Fruit fly (Drosophila melanogaster) whole organism, embryonic: ENCODE data around the gene CG7519.

Experiments
- CG11398 ChIP-seq: fragments of 200-800 bp; sonication (Bioruptor generic); optimal IDR thresholded peaks from 2 replicates; lab custom pipeline; 2016; ENCODE audit warnings: missing biosample characterization, missing genetic modification characterization
- CG12219 ChIP-seq: fragments of 200-800 bp; sonication (Bioruptor generic); optimal IDR thresholded peaks from 3 replicates; lab custom pipeline; 2018; ENCODE audit warnings: missing biosample characterization, mild to moderate bottlenecking, missing genetic modification characterization
- CG12236 ChIP-seq: fragments of 200-800 bp; sonication (Bioruptor generic); optimal IDR thresholded peaks from 2 replicates; lab custom pipeline; 2016; ENCODE audit warnings: missing biosample characterization, missing genetic modification characterization
- CG13123 ChIP-seq: fragments of 200-800 bp; sonication (Bioruptor generic); optimal IDR thresholded peaks from 2 replicates; lab custom pipeline; 2016; ENCODE audit warnings: missing biosample characterization, missing genetic modification characterization
- CG13624 ChIP-seq: fragments of 200-800 bp; sonication (Bioruptor generic); optimal IDR thresholded peaks from 2 replicates; lab custom pipeline; 2016; ENCODE audit warnings: missing biosample characterization, missing genetic modification characterization
- CG15696 ChIP-seq: fragments of 200-800 bp; sonication (Bioruptor generic); optimal IDR thresholded peaks from 2 replicates; lab custom pipeline; 2019; ENCODE audit warnings: missing biosample characterization, mild to moderate bottlenecking, missing genetic modification characterization, moderate library complexity
- CG17328 ChIP-seq: fragments of 200-800 bp; sonication (Bioruptor generic); IDR thresholded peaks from 2 replicates; pipeline ENCODE4 v1.3.6; 2022; ENCODE audit warnings: missing biosample characterization, missing genetic modification characterization
- CG17612 ChIP-seq: fragments of 200-800 bp; sonication (Bioruptor generic); IDR thresholded peaks from 2 replicates; pipeline ENCODE4 v1.3.6; 2022; ENCODE audit warnings: missing biosample characterization, missing genetic modification characterization
- CG18764 ChIP-seq: fragments of 200-800 bp; sonication (Bioruptor generic); optimal IDR thresholded peaks from 3 replicates; lab custom pipeline; 2016; ENCODE audit warnings: missing biosample characterization, missing genetic modification characterization
- CG2712 ChIP-seq: fragments of 200-800 bp; optimal IDR thresholded peaks from 3 replicates; lab custom pipeline; 2019; ENCODE audit warnings: missing biosample characterization, mild to moderate bottlenecking, missing genetic modification characterization, moderate library complexity
- CG31388 ChIP-seq: fragments of 200-800 bp; sonication (Bioruptor generic); optimal IDR thresholded peaks from 2 replicates; lab custom pipeline; 2016; ENCODE audit warnings: missing biosample characterization, missing genetic modification characterization
- CG5245 ChIP-seq: fragments of 200-800 bp; sonication (Bioruptor generic); optimal IDR thresholded peaks from 3 replicates; lab custom pipeline; 2016; ENCODE audit warnings: missing biosample characterization, missing genetic modification characterization
- CG8359 ChIP-seq: fragments of 200-800 bp; sonication (Bioruptor generic); optimal IDR thresholded peaks from 2 replicates; lab custom pipeline; 2017; ENCODE audit warnings: missing biosample characterization, mild to moderate bottlenecking, missing genetic modification characterization, borderline replicate concordance
- CG8478 ChIP-seq: fragments of >200 bp; optimal IDR thresholded peaks from 2 replicates; lab custom pipeline; 2018
- CG9817 ChIP-seq: fragments of 200-800 bp; sonication (Bioruptor generic); optimal IDR thresholded peaks from 2 replicates; lab custom pipeline; 2018; ENCODE audit warnings: missing biosample characterization, mild to moderate bottlenecking, missing genetic modification characterization, moderate library complexity
- Dip2 ChIP-seq: fragments of 200-800 bp; sonication (Bioruptor generic); IDR thresholded peaks from 2 replicates; pipeline ENCODE4 v1.3.6; 2022; ENCODE audit warnings: missing biosample characterization, missing genetic modification characterization
- Hey ChIP-seq: fragments of 200-800 bp; sonication (Bioruptor generic); optimal IDR thresholded peaks from 3 replicates; lab custom pipeline; 2018; ENCODE audit warnings: missing biosample characterization, mild to moderate bottlenecking, missing genetic modification characterization
- Hmx ChIP-seq: fragments of 200-800 bp; sonication (Bioruptor generic); optimal IDR thresholded peaks from 2 replicates; lab custom pipeline; 2016; ENCODE audit warnings: missing biosample characterization, missing genetic modification characterization
- Jarid2 ChIP-seq: fragments of 200-800 bp; sonication (Bioruptor generic); optimal IDR thresholded peaks from 3 replicates; lab custom pipeline; 2017; ENCODE audit warnings: mild to moderate bottlenecking, missing biosample characterization, missing genetic modification reagents, missing genetic modification characterization
- Kr ChIP-seq: fragments of 200-800 bp; sonication (Bioruptor generic); optimal IDR thresholded peaks from 2 replicates; lab custom pipeline; 2017; ENCODE audit warnings: missing biosample characterization, mild to moderate bottlenecking, missing genetic modification characterization
- Lhr ChIP-seq: fragments of 200-800 bp; sonication (Bioruptor generic); optimal IDR thresholded peaks from 3 replicates; lab custom pipeline; 2017; ENCODE audit warnings: mild to moderate bottlenecking, missing biosample characterization, missing genetic modification reagents, missing genetic modification characterization
- MTF-1 ChIP-seq: fragments of 200-800 bp; sonication (Bioruptor generic); optimal IDR thresholded peaks from 2 replicates; lab custom pipeline; 2018; ENCODE audit warnings: missing biosample characterization, mild to moderate bottlenecking, missing genetic modification characterization, borderline replicate concordance
- Mad ChIP-seq: fragments of 200-800 bp; sonication (Bioruptor generic); optimal IDR thresholded peaks from 2 replicates; lab custom pipeline; 2016; ENCODE audit warnings: missing biosample characterization, missing genetic modification characterization
- Med ChIP-seq: fragments of 200-800 bp; sonication (Bioruptor generic); peaks from one replicate; lab custom pipeline; 2016; ENCODE audit warnings: missing biosample characterization, missing genetic modification characterization, mild to moderate bottlenecking, inconsistent platforms, moderate library complexity
- Neu2 ChIP-seq: fragments of 200-800 bp; sonication (Bioruptor generic); optimal IDR thresholded peaks from 3 replicates; lab custom pipeline; 2016; ENCODE audit warnings: missing biosample characterization, missing genetic modification characterization, borderline replicate concordance
- Rfx ChIP-seq: fragments of 200-800 bp; sonication (Bioruptor generic); IDR thresholded peaks from 2 replicates; pipeline ENCODE4 v1.3.6; 2022; ENCODE audit warnings: missing biosample characterization, missing genetic modification characterization
- TFAM ChIP-seq: fragments of 200-800 bp; sonication (Bioruptor generic); optimal IDR thresholded peaks from 2 replicates; lab custom pipeline; 2017; ENCODE audit warnings: missing biosample characterization, missing genetic modification characterization, inconsistent platforms
- Tbp ChIP-seq: fragments of >200 bp; optimal IDR thresholded peaks from 2 replicates; lab custom pipeline; 2018; ENCODE audit warnings: missing biosample characterization, missing genetic modification characterization
- Usf ChIP-seq: fragments of 200-800 bp; sonication (Bioruptor generic); optimal IDR thresholded peaks from 2 replicates; lab custom pipeline; 2017; ENCODE audit warnings: missing genotype, missing biosample characterization, missing genetic modification characterization
- Xbp1 ChIP-seq: fragments of 200-800 bp; sonication (Bioruptor generic); optimal IDR thresholded peaks from 3 replicates; lab custom pipeline; 2016; ENCODE audit warnings: missing biosample characterization, mild to moderate bottlenecking, missing genetic modification characterization
- aop ChIP-seq: fragments of 200-800 bp; sonication (Bioruptor generic); IDR thresholded peaks from 2 replicates; pipeline ENCODE4 v1.3.6; 2022; ENCODE audit warnings: missing biosample characterization, missing genetic modification characterization
- cwo ChIP-seq: fragments of 200-800 bp; sonication (Bioruptor generic); optimal IDR thresholded peaks from 3 replicates; lab custom pipeline; 2017; ENCODE audit warnings: missing biosample characterization, missing genetic modification characterization, mild to moderate bottlenecking, moderate library complexity, missing genetic modification reagents
- danr ChIP-seq: fragments of 200-800 bp; sonication (Bioruptor generic); IDR thresholded peaks from 2 replicates; pipeline ENCODE4 v1.3.6; 2022; ENCODE audit warnings: missing biosample characterization, missing genetic modification characterization
- dati ChIP-seq: fragments of 200-800 bp; sonication (Bioruptor generic); IDR thresholded peaks from 2 replicates; pipeline ENCODE4 v1.3.6; 2022; ENCODE audit warnings: missing biosample characterization, missing genetic modification characterization
- dmrt99B ChIP-seq: fragments of 200-800 bp; sonication (Bioruptor generic); optimal IDR thresholded peaks from 2 replicates; lab custom pipeline; 2018; ENCODE audit warnings: missing biosample characterization, mild to moderate bottlenecking, missing genetic modification characterization, moderate library complexity
- grn ChIP-seq: fragments of 200-800 bp; sonication (Bioruptor generic); optimal IDR thresholded peaks from 3 replicates; lab custom pipeline; 2017; ENCODE audit warnings: missing biosample characterization, missing genetic modification characterization
- h ChIP-seq: fragments of >200 bp; optimal IDR thresholded peaks from 2 replicates; lab custom pipeline; 2017
- ham ChIP-seq: fragments of 200-800 bp; sonication (Bioruptor generic); IDR thresholded peaks from 2 replicates; pipeline ENCODE4 v1.3.6; 2022; ENCODE audit warnings: missing biosample characterization, missing genetic modification characterization
- insv ChIP-seq, 2 experiments: fragments of 200-800 bp; sonication (Bioruptor generic); optimal IDR thresholded peaks; 3 replicates each; lab custom pipeline; 2016 to 2018; ENCODE audit warnings: missing biosample characterization in 2 of 2, missing genetic modification characterization in 2 of 2
- inv ChIP-seq: fragments of 200-800 bp; sonication (Bioruptor generic); IDR thresholded peaks from 2 replicates; pipeline ENCODE4 v1.3.6; 2022; ENCODE audit warnings: missing biosample characterization, missing genetic modification characterization; ENCODE audit not compliant: partially characterized antibody
- knrl ChIP-seq: fragments of 200-800 bp; sonication (Bioruptor generic); IDR thresholded peaks from 3 replicates; pipeline ENCODE4 v1.3.6; 2022; ENCODE audit warnings: missing biosample characterization, missing genetic modification characterization; ENCODE audit not compliant: partially characterized antibody
- odd ChIP-seq: fragments of 200-800 bp; sonication (Bioruptor generic); optimal IDR thresholded peaks from 2 replicates; lab custom pipeline; 2017; ENCODE audit warnings: missing biosample characterization, mild to moderate bottlenecking, missing genetic modification characterization
- otp ChIP-seq: fragments of 200-800 bp; sonication (Bioruptor generic); IDR thresholded peaks from 3 replicates; pipeline ENCODE4, ENCODE4 v1.3.6; 2022; ENCODE audit warnings: missing biosample characterization, missing genetic modification characterization
- pan ChIP-seq, 4 experiments: fragments of >200 bp in 3 of 4; fragments of 200-800 bp in 1 of 4; sonication (Bioruptor generic) in 1 of 4; optimal IDR thresholded peaks in 3 of 4; IDR thresholded peaks in 1 of 4; 2 replicates each; pipeline versions ENCODE4 v1.3.6 to Lab custom; 2017 to 2022; ENCODE audit warnings: missing biosample characterization in 2 of 4, missing genetic modification characterization in 2 of 4, mixed read lengths in 1 of 4
- peb ChIP-seq: fragments of 200-800 bp; sonication (Bioruptor generic); IDR thresholded peaks from 2 replicates; pipeline ENCODE4 v1.3.6; 2022; ENCODE audit warnings: missing biosample characterization, missing genetic modification characterization
- pum ChIP-seq: fragments of 200-800 bp; sonication (Bioruptor generic); optimal IDR thresholded peaks from 2 replicates; lab custom pipeline; 2016; ENCODE audit warnings: missing biosample characterization, missing genetic modification characterization
- ro ChIP-seq: fragments of 200-800 bp; sonication (Bioruptor generic); IDR thresholded peaks from 2 replicates; pipeline ENCODE4 v1.3.6; 2022; ENCODE audit warnings: missing biosample characterization, missing genetic modification characterization
- stc ChIP-seq: fragments of 200-800 bp; sonication (Bioruptor generic); IDR thresholded peaks from 2 replicates; pipeline ENCODE4 v1.3.6; 2022; ENCODE audit warnings: missing biosample characterization, missing genetic modification characterization
- tll ChIP-seq, 2 experiments: fragments of 200-800 bp in 1 of 2; fragments of >200 bp in 1 of 2; sonication (Bioruptor generic) in 1 of 2; optimal IDR thresholded peaks; 2 replicates each; lab custom pipeline; 2017 to 2019; ENCODE audit warnings: missing biosample characterization in 2 of 2, missing genetic modification characterization in 2 of 2, mild to moderate bottlenecking in 1 of 2, moderate library complexity in 1 of 2
- vfl ChIP-seq: fragments of 200-800 bp; sonication (Bioruptor generic); optimal IDR thresholded peaks from 2 replicates; lab custom pipeline; 2016; ENCODE audit warnings: missing biosample characterization, missing genetic modification characterization
- yki ChIP-seq: fragments of >200 bp; optimal IDR thresholded peaks from 3 replicates; lab custom pipeline; 2018

Gene CG7519

DNA sequence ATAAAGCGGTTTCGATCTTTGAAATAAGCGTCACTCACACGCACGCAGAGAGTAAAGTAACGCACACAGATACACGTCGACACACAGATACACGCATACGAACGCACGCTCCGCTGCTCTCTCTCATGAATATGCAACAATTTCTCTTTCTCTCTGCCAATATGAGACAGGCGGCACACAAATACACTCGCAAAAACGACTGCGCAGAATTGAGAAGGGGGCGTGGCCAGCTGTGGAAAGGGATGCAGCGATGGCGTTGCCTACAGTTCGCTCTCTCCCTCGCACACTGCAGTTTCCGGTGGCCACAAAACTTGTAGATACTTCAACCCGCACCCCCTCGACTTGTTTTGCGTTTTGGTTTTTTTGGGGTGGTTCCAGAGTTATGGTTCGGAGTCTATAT is 13.2 kb upstream of the CG7519 start (continued):
- no peak for TF ChIP-seq CG13624 (GFP tag; lab: Kevin White, UChicago)
- peak; percentile 4 for TF ChIP-seq CG2712
- no peak for TF ChIP-seq CG13123 (GFP tag; lab: Kevin White, UChicago)
- peak; percentile 69; the same call in 2 of the 3 replicates for TF ChIP-seq otp (GFP tag; lab: Robert Waterston, UW)
- TF ChIP-seq ham (GFP tag; lab: Robert Waterston, UW): no peak
- peak in 1 of 2 experiments; percentile 43 for TF ChIP-seq tll (GFP tag; optimal IDR thresholded peaks at IDR 0.05; lab: Kevin White, UChicago)
- no peak for TF ChIP-seq CG8359 (GFP tag; lab: Kevin White, UChicago)
- peak; percentile 67 for TF ChIP-seq aop (GFP tag; lab: Robert Waterston, UW)
- no peak for TF ChIP-seq CG17612 (GFP tag; lab: Robert Waterston, UW)
- no peak for TF ChIP-seq inv (GFP tag; lab: Robert Waterston, UW)
- no peak for TF ChIP-seq danr (GFP tag; lab: Robert Waterston, UW)
- TF ChIP-seq h (lab: Kevin White, UChicago): no peak
- TF ChIP-seq dati (GFP tag; lab: Robert Waterston, UW): peak; percentile 44; the same call in 1 of the 2 replicates
- TF ChIP-seq Xbp1 (GFP tag; lab: Kevin White, UChicago): peak; percentile 33
- peak; percentile 50 for TF ChIP-seq Neu2
- peak; percentile 90 for TF ChIP-seq Med
- no peak for TF ChIP-seq vfl (GFP tag; lab: Kevin White, UChicago)
- peak; percentile 78 for TF ChIP-seq CG17328 (GFP tag; lab: Robert Waterston, UW)
- peak; percentile 5 for TF ChIP-seq CG11398 (GFP tag; lab: Kevin White, UChicago)
- no peak for TF ChIP-seq Hmx (GFP tag; lab: Kevin White, UChicago)
- TF ChIP-seq ro (GFP tag; lab: Robert Waterston, UW): no peak
- TF ChIP-seq Tbp (GFP tag; lab: Kevin White, UChicago): no peak
- TF ChIP-seq Mad: no peak
- TF ChIP-seq CG8478 (lab: Kevin White, UChicago): peak; percentile 91
- TF ChIP-seq knrl (GFP tag; lab: Robert Waterston, UW): no peak
- peak; percentile 44 for TF ChIP-seq CG12219 (GFP tag; lab: Kevin White, UChicago)
- TF ChIP-seq CG31388 (GFP tag; lab: Kevin White, UChicago): no peak
- TF ChIP-seq Lhr (GFP tag; lab: Kevin White, UChicago): no peak
- no peak for TF ChIP-seq CG15696 (tag; lab: Kevin White, UChicago)
- TF ChIP-seq grn (GFP tag; lab: Kevin White, UChicago): peak; percentile 13
- TF ChIP-seq Rfx (GFP tag; lab: Robert Waterston, UW): no peak; the same call in 1 of the 2 replicates
- peak; percentile 79 for TF ChIP-seq Jarid2 (GFP tag; lab: Kevin White, UChicago)
- TF ChIP-seq CG12236 (GFP tag; lab: Kevin White, UChicago): no peak
- TF ChIP-seq CG18764 (GFP tag; lab: Kevin White, UChicago): no peak
- peak; percentile 16; the same call in 1 of the 2 replicates for TF ChIP-seq peb
- peak; percentile 0 for TF ChIP-seq TFAM (GFP tag; lab: Kevin White, UChicago)
- no peak for TF ChIP-seq Usf
- TF ChIP-seq Hey (tag; lab: Kevin White, UChicago): peak; percentile 36
- TF ChIP-seq pum (GFP tag; lab: Kevin White, UChicago): no peak
- peak; percentile 55 for TF ChIP-seq odd (GFP tag; lab: Kevin White, UChicago)
- TF ChIP-seq Kr (GFP tag; lab: Kevin White, UChicago): peak; percentile 18
- peak; percentile 50 for TF ChIP-seq yki (lab: Kevin White, UChicago)
- peak; percentile 68 for TF ChIP-seq MTF-1 (GFP tag; lab: Kevin White, UChicago)
- TF ChIP-seq CG9817 (tag; lab: Kevin White, UChicago): no peak
- no peak for TF ChIP-seq CG5245 (GFP tag; lab: Kevin White, UChicago)
- TF ChIP-seq cwo (GFP tag; lab: Kevin White, UChicago): no peak
- TF ChIP-seq dmrt99B: peak; percentile 51
- peak; percentile 13; the same call in 1 of the 2 replicates for TF ChIP-seq stc (GFP tag; lab: Robert Waterston, UW)
- TF ChIP-seq insv (GFP tag; optimal IDR thresholded peaks at IDR 0.05; lab: Kevin White, UChicago): no peak
- TF ChIP-seq Dip2 (GFP tag; lab: Robert Waterston, UW): no peak
- no peak for TF ChIP-seq pan (optimal IDR thresholded peaks at IDR 0.05; lab: Kevin White, UChicago)
- TF ChIP-seq pan (GFP tag; optimal IDR thresholded peaks at IDR 0.05 in 1 of 2, IDR thresholded peaks at IDR 0.05 in 1 of 2): peak in 1 of 2 experiments; percentile 48
